Worm (Caenorhabditis elegans): Measurements from ENCODE around the gene F43H9.3.

Gene F43H9.3

ce11 chrV:8024752-8025151, at the start of gene F43H9.3:
F43H9.3 (minus strand) TSS chrV:8024940.
- peak; percentile 62 for TF ChIP-seq R02D3.7 (tag; optimal IDR thresholded peaks at IDR 0.05)
- peak; percentile 0 for TF ChIP-seq fos-1 (tag; optimal IDR thresholded peaks at IDR 0.05)
- peak in 1 of 2 experiments; percentile 88 for TF ChIP-seq lsy-2 (tag; optimal IDR thresholded peaks at IDR 0.05)
- no peak for TF ChIP-seq unc-39 (tag; optimal IDR thresholded peaks at IDR 0.05)

- TF ChIP-seq fos-1 (tag; optimal IDR thresholded peaks at IDR 0.05): peak; percentile 30
- TF ChIP-seq ztf-4 (tag; optimal IDR thresholded peaks at IDR 0.05): no peak
- TF ChIP-seq blmp-1 (tag; optimal IDR thresholded peaks at IDR 0.05; ENCODE audit: insufficient read depth): peak; percentile 71
- peak; percentile 48 for TF ChIP-seq nhr-21 (tag; optimal IDR thresholded peaks at IDR 0.05)
- TF ChIP-seq sma-3 (GFP tag; optimal IDR thresholded peaks at IDR 0.05): peak; percentile 14
- no peak for TF ChIP-seq nhr-237 (tag; optimal IDR thresholded peaks at IDR 0.05)
- peak; percentile 85 for TF ChIP-seq sma-9 (GFP tag; optimal IDR thresholded peaks at IDR 0.05)
- TF ChIP-seq sma-9 (tag; optimal IDR thresholded peaks at IDR 0.05): no peak
- no peak for TF ChIP-seq Y55F3AM.14 (GFP tag; optimal IDR thresholded peaks at IDR 0.05)
- TF ChIP-seq unc-39 (tag; optimal IDR thresholded peaks at IDR 0.05): no peak
- no peak for TF ChIP-seq elt-1 (tag; optimal IDR thresholded peaks at IDR 0.05)
- no peak for TF ChIP-seq ztf-11 (tag; optimal IDR thresholded peaks at IDR 0.05)
Observed at ce11 chrV:8073162-8073561, 48.4 kb upstream of the F43H9.3 start.

- TF ChIP-seq sma-3 (GFP tag; optimal IDR thresholded peaks at IDR 0.05): no peak
- no peak for TF ChIP-seq nhr-21 (tag; optimal IDR thresholded peaks at IDR 0.05)
- TF ChIP-seq unc-62 (GFP tag; optimal IDR thresholded peaks at IDR 0.05): no peak
- no peak for TF ChIP-seq unc-39 (tag; optimal IDR thresholded peaks at IDR 0.05)
- no peak for TF ChIP-seq crh-2 (tag; optimal IDR thresholded peaks at IDR 0.05)
- no peak for TF ChIP-seq lin-11 (tag; optimal IDR thresholded peaks at IDR 0.05)
- no peak for TF ChIP-seq nhr-11 (tag; optimal IDR thresholded peaks at IDR 0.05)
- no peak for TF ChIP-seq egl-27 (tag; optimal IDR thresholded peaks at IDR 0.05)
- TF ChIP-seq nhr-10 (tag; optimal IDR thresholded peaks at IDR 0.05): no peak
- TF ChIP-seq ZK546.5 (tag; optimal IDR thresholded peaks at IDR 0.05): no peak
- TF ChIP-seq nhr-237 (tag; optimal IDR thresholded peaks at IDR 0.05): no peak
- TF ChIP-seq alr-1 (tag; optimal IDR thresholded peaks at IDR 0.05): no peak
- TF ChIP-seq nhr-77 (tag; optimal IDR thresholded peaks at IDR 0.05): no peak
Observed at ce11 chrV:8072047-8072446, 47.3 kb upstream of the F43H9.3 start, which contains the start of gene str-144. str-144 (minus strand) TSS chrV:8072147.

ce11 chrV:8069637-8070036, 44.9 kb upstream of the F43H9.3 start, which contains the start of gene str-143:
str-143 (minus strand) TSS chrV:8069737.
- TF ChIP-seq Y55F3AM.14 (GFP tag; optimal IDR thresholded peaks at IDR 0.05): no peak
- no peak for TF ChIP-seq blmp-1 (tag; optimal IDR thresholded peaks at IDR 0.05; ENCODE audit: insufficient read depth)
- TF ChIP-seq fos-1 (tag; optimal IDR thresholded peaks at IDR 0.05): no peak
- no peak for TF ChIP-seq skn-1 (tag; optimal IDR thresholded peaks at IDR 0.05)
- TF ChIP-seq elt-3 (tag; optimal IDR thresholded peaks at IDR 0.05): no peak
- no peak for TF ChIP-seq unc-62 (GFP tag; optimal IDR thresholded peaks at IDR 0.05)
- TF ChIP-seq ztf-4 (tag; optimal IDR thresholded peaks at IDR 0.05): no peak
- TF ChIP-seq R02D3.7 (tag; optimal IDR thresholded peaks at IDR 0.05): no peak
- TF ChIP-seq nhr-10 (tag; optimal IDR thresholded peaks at IDR 0.05): no peak
- no peak for TF ChIP-seq snpc-4 (tag; optimal IDR thresholded peaks at IDR 0.05)
- no peak for TF ChIP-seq C34F6.9 (tag; optimal IDR thresholded peaks at IDR 0.05)

ce11 chrV:8067800-8068199, 43.1 kb upstream of the F43H9.3 start, which contains the start of gene str-140:
str-140 (minus strand) TSS chrV:8067900.
- no peak for TF ChIP-seq blmp-1 (tag; optimal IDR thresholded peaks at IDR 0.05; ENCODE audit: insufficient read depth)
- TF ChIP-seq crh-2 (tag; optimal IDR thresholded peaks at IDR 0.05): no peak
- no peak for TF ChIP-seq unc-55 (GFP tag; optimal IDR thresholded peaks at IDR 0.05)
- TF ChIP-seq egl-27 (tag; optimal IDR thresholded peaks at IDR 0.05): no peak
- TF ChIP-seq ama-1 (optimal IDR thresholded peaks at IDR 0.05): no peak
- no peak for TF ChIP-seq mdl-1 (tag; optimal IDR thresholded peaks at IDR 0.05)
- TF ChIP-seq nhr-77 (tag; optimal IDR thresholded peaks at IDR 0.05): no peak
- TF ChIP-seq mab-5 (tag; optimal IDR thresholded peaks at IDR 0.05): no peak
- TF ChIP-seq elt-3 (tag; optimal IDR thresholded peaks at IDR 0.05): no peak
- no peak for TF ChIP-seq peb-1 (tag; optimal IDR thresholded peaks at IDR 0.05)
- TF ChIP-seq nhr-129 (tag; optimal IDR thresholded peaks at IDR 0.05): no peak
- TF ChIP-seq unc-39 (tag; optimal IDR thresholded peaks at IDR 0.05): no peak
- TF ChIP-seq ceh-82 (tag; optimal IDR thresholded peaks at IDR 0.05): no peak
- TF ChIP-seq lin-39 (tag; optimal IDR thresholded peaks at IDR 0.05): no peak
- TF ChIP-seq nhr-23 (tag; optimal IDR thresholded peaks at IDR 0.05): no peak
- no peak for TF ChIP-seq F13H6.1 (tag; optimal IDR thresholded peaks at IDR 0.05)
- no peak for TF ChIP-seq sem-4 (tag; optimal IDR thresholded peaks at IDR 0.05)
- TF ChIP-seq R02D3.7 (tag; optimal IDR thresholded peaks at IDR 0.05): no peak
- no peak for TF ChIP-seq sma-9 (GFP tag; optimal IDR thresholded peaks at IDR 0.05)
- no peak for TF ChIP-seq sma-9 (tag; optimal IDR thresholded peaks at IDR 0.05)
